Worm (Caenorhabditis elegans): ENCODE data around the gene F13D11.4.

DNA sequence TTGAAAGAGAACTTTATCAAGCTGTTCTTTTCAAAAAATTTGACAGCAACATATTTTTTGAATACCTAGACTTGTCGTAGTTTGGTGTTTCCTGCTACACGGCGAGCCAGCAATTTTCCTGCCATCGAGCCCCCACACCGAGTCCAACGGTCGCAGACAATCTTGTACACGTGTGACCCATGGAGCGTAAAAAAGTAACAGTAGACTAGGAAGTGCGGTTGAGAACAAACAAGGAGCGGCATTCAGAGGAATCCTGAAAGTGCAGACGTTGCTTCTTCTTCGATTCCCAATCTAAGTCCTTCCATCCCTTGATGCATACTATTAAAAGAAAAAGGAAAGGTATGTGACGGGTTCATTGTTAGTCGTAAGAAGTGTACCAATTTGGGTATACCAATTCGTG lies 43.7 kb downstream of the F13D11.4 start, which contains the start of gene twnk-1:
- TF ChIP-seq Y56A3A.18 (GFP tag; IDR thresholded peaks at IDR 0.05) (no peak), somi-1 (GFP tag; optimal IDR thresholded peaks at IDR 0.05) (no peak), ceh-58 (GFP tag; IDR thresholded peaks at IDR 0.05) (no peak), lir-1 (GFP tag; conservative IDR thresholded peaks at IDR 0.05) (no peak), sea-2 (GFP tag; IDR thresholded peaks at IDR 0.05) (no peak), F57C9.4 (tag; optimal IDR thresholded peaks at IDR 0.05) (no peak), akir-1 (GFP tag; optimal IDR thresholded peaks at IDR 0.05) (no peak), unc-62 (GFP tag; optimal IDR thresholded peaks at IDR 0.05) (no peak), ceh-27 (GFP tag; optimal IDR thresholded peaks at IDR 0.05) (no peak), snpc-4 (GFP tag; optimal IDR thresholded peaks at IDR 0.05) (no peak), snpc-4 (tag; optimal IDR thresholded peaks at IDR 0.05) (no peak)

All from whole organism, young adult.